Worm (Caenorhabditis elegans): ENCODE measurements around the gene urm-1.

urm-1 gene

DNA sequence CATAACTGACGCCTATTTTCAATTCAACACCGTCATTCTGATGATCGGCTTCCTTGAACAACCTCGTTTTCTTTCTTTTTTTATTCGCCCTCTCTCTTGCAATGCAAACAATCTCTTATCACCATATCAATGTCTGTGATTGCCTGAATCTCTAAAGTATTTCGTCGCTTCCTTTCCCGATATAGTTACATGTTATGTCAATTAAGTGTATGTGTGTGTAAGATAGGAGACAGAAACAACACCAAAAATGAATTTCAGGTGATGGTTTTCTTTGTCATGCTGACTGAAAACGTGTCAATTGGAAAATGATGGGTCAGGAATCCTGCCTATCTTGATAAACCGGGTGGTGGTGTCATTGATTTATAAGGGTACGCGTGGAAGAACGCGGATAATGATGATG, 28.0 kb downstream of the urm-1 start (continued):
- TF ChIP-seq ets-4 (GFP tag; optimal IDR thresholded peaks at IDR 0.05) = peak; percentile 35
- TF ChIP-seq egrh-3 (GFP tag; IDR thresholded peaks at IDR 0.05) = no peak
- TF ChIP-seq F33H1.4 (GFP tag; IDR thresholded peaks at IDR 0.05) = no peak
- no peak for TF ChIP-seq ccch-3 (GFP tag; optimal IDR thresholded peaks at IDR 0.05)
- TF ChIP-seq ceh-58 (GFP tag; IDR thresholded peaks at IDR 0.05) = no peak
- no peak for TF ChIP-seq mes-4 (tag; optimal IDR thresholded peaks at IDR 0.05)
- no peak for TF ChIP-seq ztf-3 (GFP tag; optimal IDR thresholded peaks at IDR 0.05)
- TF ChIP-seq F57A8.1 (GFP tag; optimal IDR thresholded peaks at IDR 0.05) = no peak
- no peak for TF ChIP-seq efl-1 (GFP tag; optimal IDR thresholded peaks at IDR 0.05)
- TF ChIP-seq atf-7 (tag; optimal IDR thresholded peaks at IDR 0.05) = peak; percentile 32
- no peak for TF ChIP-seq T26A5.8 (tag; optimal IDR thresholded peaks at IDR 0.05)
- no peak for TF ChIP-seq chd-7 (tag; optimal IDR thresholded peaks at IDR 0.05)
- TF ChIP-seq ceh-100 (GFP tag; IDR thresholded peaks at IDR 0.05) = no peak
- no peak for TF ChIP-seq repo-1 (tag; optimal IDR thresholded peaks at IDR 0.05)
- no peak for TF ChIP-seq athp-1 (tag; optimal IDR thresholded peaks at IDR 0.05)
- TF ChIP-seq F39B2.1 (GFP tag; IDR thresholded peaks at IDR 0.05) = no peak
- no peak for TF ChIP-seq ztf-25 (GFP tag; IDR thresholded peaks at IDR 0.05)
- no peak for TF ChIP-seq zfh-2 (GFP tag; conservative IDR thresholded peaks at IDR 0.05)
- no peak for TF ChIP-seq B0336.3 (GFP tag; IDR thresholded peaks at IDR 0.05)
- 0 out of 2 replicates have a peak, but pooled peaks have one; percentile 42 for TF ChIP-seq Y56A3A.18 (GFP tag; IDR thresholded peaks at IDR 0.05)
- no peak for TF ChIP-seq nhr-120 (GFP tag; IDR thresholded peaks at IDR 0.05)
- no peak for TF ChIP-seq hmg-1.2 (GFP tag; IDR thresholded peaks at IDR 0.05)
- no peak for TF ChIP-seq pbrm-1 (GFP tag; IDR thresholded peaks at IDR 0.05)
- no peak for TF ChIP-seq F22D6.2 (tag; optimal IDR thresholded peaks at IDR 0.05)
- TF ChIP-seq C17E4.6 (GFP tag; IDR thresholded peaks at IDR 0.05) = no peak
- no peak for TF ChIP-seq snpc-1.1 (tag; optimal IDR thresholded peaks at IDR 0.05; ENCODE audit: insufficient read depth)
- TF ChIP-seq egl-44 (GFP tag; IDR thresholded peaks at IDR 0.05) = no peak
- no peak for TF ChIP-seq nfyb-1 (GFP tag; IDR thresholded peaks at IDR 0.05)
- TF ChIP-seq die-1 (tag; optimal IDR thresholded peaks at IDR 0.05) = no peak
- TF ChIP-seq unc-62 (GFP tag; optimal IDR thresholded peaks at IDR 0.05) = peak; percentile 43
- TF ChIP-seq hlh-12 (tag; optimal IDR thresholded peaks at IDR 0.05) = no peak
- no peak for TF ChIP-seq hsf-1 (GFP tag; IDR thresholded peaks at IDR 0.05)
- TF ChIP-seq snpc-1.3 (tag; optimal IDR thresholded peaks at IDR 0.05; ENCODE audit: insufficient read depth) = no peak
- TF ChIP-seq B0261.1 (tag; optimal IDR thresholded peaks at IDR 0.05) = no peak
- no peak for TF ChIP-seq attf-6 (GFP tag; IDR thresholded peaks at IDR 0.05)
- TF ChIP-seq Y67H2A.10 (GFP tag; conservative IDR thresholded peaks at IDR 0.05) = no peak
- TF ChIP-seq Y53G8AR.9 (GFP tag; conservative IDR thresholded peaks at IDR 0.05) = no peak
- no peak for TF ChIP-seq somi-1 (GFP tag; optimal IDR thresholded peaks at IDR 0.05)
- no peak for TF ChIP-seq ceh-40 (GFP tag; IDR thresholded peaks at IDR 0.05)
- no peak for TF ChIP-seq madf-8 (GFP tag; conservative IDR thresholded peaks at IDR 0.05)
- TF ChIP-seq nhr-179 (tag; optimal IDR thresholded peaks at IDR 0.05) = no peak
- no peak for TF ChIP-seq ztf-28 (GFP tag; IDR thresholded peaks at IDR 0.05)
- TF ChIP-seq ZK185.1 (tag; optimal IDR thresholded peaks at IDR 0.05; ENCODE audit: poor library complexity, severe bottlenecking) = no peak
- no peak for TF ChIP-seq sptf-2 (GFP tag; optimal IDR thresholded peaks at IDR 0.05)
- TF ChIP-seq lsy-27 (tag; optimal IDR thresholded peaks at IDR 0.05; ENCODE audit: borderline replicate concordance, insufficient read depth) = no peak
- TF ChIP-seq xnd-1 (tag; optimal IDR thresholded peaks at IDR 0.05) = no peak
- peak; percentile 89 to 91 for TF ChIP-seq let-607 (tag; optimal IDR thresholded peaks at IDR 0.05)
- no peak for TF ChIP-seq snpc-3.4 (tag; optimal IDR thresholded peaks at IDR 0.05)
- no peak for TF ChIP-seq D2030.7 (GFP tag; IDR thresholded peaks at IDR 0.05)
